Worm (Caenorhabditis elegans): Measurements from ENCODE around the gene gcsh-1.

DNA sequence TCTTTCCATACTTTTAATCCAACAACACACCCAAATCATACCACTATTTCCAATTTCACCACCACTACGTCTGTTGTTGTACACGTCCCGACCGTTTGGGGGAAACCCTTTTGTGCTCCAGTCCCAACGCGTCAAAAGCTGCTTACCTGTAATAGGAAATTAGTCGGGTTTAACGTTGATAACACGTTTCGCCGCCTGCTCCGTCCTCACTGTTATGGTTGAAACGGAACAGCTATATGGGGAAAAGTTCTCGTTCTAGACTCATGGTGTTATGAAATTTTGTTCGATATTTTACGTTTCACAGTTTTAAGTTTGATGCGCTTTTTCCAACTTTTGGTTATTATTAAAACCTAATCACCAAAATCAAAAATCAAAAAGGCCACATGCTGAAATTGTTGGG lies 21.0 kb upstream of the gcsh-1 start:
- no peak for TF ChIP-seq hnd-1 (tag; optimal IDR thresholded peaks at IDR 0.05)
- TF ChIP-seq sea-1 (GFP tag; conservative IDR thresholded peaks at IDR 0.05) = no peak
- TF ChIP-seq B0310.2 (tag; optimal IDR thresholded peaks at IDR 0.05) = no peak
- no peak for TF ChIP-seq ceh-13 (GFP tag; optimal IDR thresholded peaks at IDR 0.05)
- TF ChIP-seq F13C5.2 (tag; optimal IDR thresholded peaks at IDR 0.05) = no peak
- TF ChIP-seq pes-1 (GFP tag; IDR thresholded peaks at IDR 0.05) = no peak
- no peak for TF ChIP-seq ama-1 (optimal IDR thresholded peaks at IDR 0.05)
- TF ChIP-seq hmg-4 (GFP tag; optimal IDR thresholded peaks at IDR 0.05) = no peak
- TF ChIP-seq ets-7 (tag; optimal IDR thresholded peaks at IDR 0.05) = no peak

All from whole organism, early embryonic.